Worm (Caenorhabditis elegans): Measurements from ENCODE around the gene ncap-1.
A peak's percentile ranks its signal among the peaks of the same experiment; 100 is the strongest.

ncap-1 gene

ce11 chrII:2925032-2925431 is 5.9 kb upstream of the ncap-1 start:
- TF ChIP-seq blmp-1 (tag; optimal IDR thresholded peaks at IDR 0.05) (no peak), efl-1 (optimal IDR thresholded peaks at IDR 0.05) (no peak), efl-1 (GFP tag; optimal IDR thresholded peaks at IDR 0.05 in 1 of 2) (peak in 1 of 2 experiments; percentile 18)

ce11 chrII:2923617-2924016 is 4.5 kb upstream of the ncap-1 start, which contains the start of gene ZK355.2:
ZK355.2 (plus strand) TSS chrII:2923917.
- TF ChIP-seq mdl-1 (tag; optimal IDR thresholded peaks at IDR 0.05) (no peak), zag-1 (tag; optimal IDR thresholded peaks at IDR 0.05) (no peak), pqm-1 (tag; optimal IDR thresholded peaks at IDR 0.05) (peak; percentile 50)

DNA sequence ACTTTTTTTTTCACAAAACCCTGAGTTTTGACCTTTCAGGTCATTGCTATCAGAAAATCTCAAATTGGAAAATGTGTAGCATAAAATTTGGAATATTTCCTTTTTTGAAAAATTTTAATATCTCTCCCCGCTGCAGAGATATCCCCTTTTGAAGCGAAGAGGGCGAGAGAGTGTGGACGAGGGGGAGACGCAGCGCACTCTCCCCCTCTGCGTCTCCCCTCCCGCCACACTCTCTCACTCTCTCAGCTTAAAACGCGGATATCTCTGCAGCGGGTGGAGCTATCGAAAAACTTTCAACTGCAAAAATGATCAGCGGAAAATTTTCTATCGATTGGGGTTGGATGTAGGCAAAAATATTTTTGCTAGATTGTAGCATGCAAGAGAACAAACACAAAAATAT is 3.7 kb upstream of the ncap-1 start:
- no peak for TF ChIP-seq zag-1 (tag; optimal IDR thresholded peaks at IDR 0.05)
- TF ChIP-seq pqm-1 (tag; optimal IDR thresholded peaks at IDR 0.05) = no peak
- TF ChIP-seq nhr-237 (tag; optimal IDR thresholded peaks at IDR 0.05) = no peak
- TF ChIP-seq nhr-12 (tag; optimal IDR thresholded peaks at IDR 0.05) = no peak

ce11 chrII:2922359-2922758 is 3.2 kb upstream of the ncap-1 start:
- peak in 1 of 2 experiments; percentile 34 for TF ChIP-seq lin-35 (GFP tag; optimal IDR thresholded peaks at IDR 0.05)
- TF ChIP-seq nhr-237 (tag; optimal IDR thresholded peaks at IDR 0.05) = no peak
- peak; percentile 41 for TF ChIP-seq elt-2 (tag; optimal IDR thresholded peaks at IDR 0.05)

- TF ChIP-seq vab-15 (tag; optimal IDR thresholded peaks at IDR 0.05) (no peak), fkh-8 (tag; optimal IDR thresholded peaks at IDR 0.05) (no peak), mep-1 (tag; optimal IDR thresholded peaks at IDR 0.05) (no peak), efl-1 (optimal IDR thresholded peaks at IDR 0.05) (no peak), efl-1 (GFP tag; optimal IDR thresholded peaks at IDR 0.05 in 1 of 2) (no peak), lir-3 (tag; optimal IDR thresholded peaks at IDR 0.05; ENCODE audit: poor library complexity) (no peak), nhr-11 (tag; optimal IDR thresholded peaks at IDR 0.05) (no peak), egl-27 (tag; optimal IDR thresholded peaks at IDR 0.05) (no peak), hpl-2 (GFP tag; optimal IDR thresholded peaks at IDR 0.05) (no peak), elt-3 (tag; optimal IDR thresholded peaks at IDR 0.05) (no peak), unc-62 (GFP tag; optimal IDR thresholded peaks at IDR 0.05) (no peak), blmp-1 (tag; optimal IDR thresholded peaks at IDR 0.05) (no peak), lin-14 (GFP tag; optimal IDR thresholded peaks at IDR 0.05) (no peak), dsc-1 (tag; optimal IDR thresholded peaks at IDR 0.05) (no peak), pax-3 (tag; optimal IDR thresholded peaks at IDR 0.05) (no peak), tlp-1 (tag; optimal IDR thresholded peaks at IDR 0.05) (no peak), sup-37 (GFP tag; optimal IDR thresholded peaks at IDR 0.05) (no peak), C04F5.9 (tag; optimal IDR thresholded peaks at IDR 0.05) (no peak)
These were observed 2.7 kb upstream of the ncap-1 start for ce11 chrII:2921860-2922259.

DNA sequence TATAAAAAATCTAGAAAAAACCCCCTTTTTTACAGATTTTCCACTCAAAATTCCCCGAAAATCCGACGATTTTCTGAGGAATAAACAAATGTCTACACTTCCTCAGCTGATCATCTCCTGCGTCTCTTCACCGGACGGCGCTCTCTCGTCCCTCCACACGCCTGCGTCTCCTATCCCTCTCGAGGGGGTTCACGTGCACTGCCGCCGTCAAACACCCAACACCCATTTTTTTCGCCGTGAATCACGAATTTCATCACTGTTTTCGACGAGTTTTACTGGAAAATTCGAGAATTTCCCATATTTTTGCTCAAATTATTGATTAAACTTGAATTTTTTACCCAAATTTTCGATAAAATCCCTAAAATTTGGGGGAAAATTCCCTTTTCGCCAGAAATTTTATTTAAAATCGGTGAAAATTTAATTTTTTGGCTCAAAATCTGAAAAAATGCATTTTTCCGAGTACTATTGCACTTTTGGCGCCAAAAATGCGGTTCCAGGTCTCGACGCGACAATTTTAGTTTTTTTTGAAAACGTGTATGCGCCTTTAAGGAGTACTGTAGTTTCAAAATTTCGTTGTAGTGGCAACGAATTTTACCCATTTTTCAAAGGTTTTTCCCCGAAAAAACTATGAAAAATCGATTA is 1.8 kb upstream of the ncap-1 start:
- no peak for TF ChIP-seq tlp-1 (tag; optimal IDR thresholded peaks at IDR 0.05)
- TF ChIP-seq ztf-4 (tag; optimal IDR thresholded peaks at IDR 0.05) = no peak
- peak; percentile 21 for TF ChIP-seq nhr-90 (tag; optimal IDR thresholded peaks at IDR 0.05; ENCODE audit: poor library complexity)
- TF ChIP-seq snu-23 (GFP tag; optimal IDR thresholded peaks at IDR 0.05) = peak; percentile 74
- TF ChIP-seq nhr-47 (tag; optimal IDR thresholded peaks at IDR 0.05) = peak; percentile 66
- TF ChIP-seq Y116A8C.19 (tag; optimal IDR thresholded peaks at IDR 0.05; ENCODE audit: borderline replicate concordance) = no peak
- TF ChIP-seq lin-35 (GFP tag; optimal IDR thresholded peaks at IDR 0.05) = peak; percentile 60 to 68
- peak; percentile 22 to 52 (median 44) for TF ChIP-seq dpl-1 (GFP tag; optimal IDR thresholded peaks at IDR 0.05)
- TF ChIP-seq efl-1 (optimal IDR thresholded peaks at IDR 0.05) = peak; percentile 74 to 86
- peak; percentile 62 to 92 for TF ChIP-seq efl-1 (GFP tag; optimal IDR thresholded peaks at IDR 0.05 in 1 of 2)
- no peak for TF ChIP-seq F16B12.6 (tag; optimal IDR thresholded peaks at IDR 0.05)
- no peak for TF ChIP-seq aha-1 (tag; optimal IDR thresholded peaks at IDR 0.05)
- TF ChIP-seq tbx-2 (tag; optimal IDR thresholded peaks at IDR 0.05) = peak; percentile 53
- no peak for TF ChIP-seq nhr-12 (tag; optimal IDR thresholded peaks at IDR 0.05)
- no peak for TF ChIP-seq pqm-1 (tag; optimal IDR thresholded peaks at IDR 0.05)
- no peak for TF ChIP-seq dsc-1 (tag; optimal IDR thresholded peaks at IDR 0.05)
- peak; percentile 36 for TF ChIP-seq snpc-4 (tag; optimal IDR thresholded peaks at IDR 0.05)
- TF ChIP-seq mef-2 (tag; optimal IDR thresholded peaks at IDR 0.05) = no peak
- TF ChIP-seq unc-98 (GFP tag; IDR thresholded peaks at IDR 0.05) = 0 out of 2 replicates have a peak, but pooled peaks have one; percentile 34
- TF ChIP-seq xbp-1 (tag; optimal IDR thresholded peaks at IDR 0.05) = peak; percentile 51
- no peak for TF ChIP-seq aly-2 (tag; optimal IDR thresholded peaks at IDR 0.05)
- TF ChIP-seq jun-1 (tag; optimal IDR thresholded peaks at IDR 0.05) = peak; percentile 49
- no peak for TF ChIP-seq nhr-237 (tag; optimal IDR thresholded peaks at IDR 0.05)
- TF ChIP-seq blmp-1 (tag; optimal IDR thresholded peaks at IDR 0.05) = no peak
- TF ChIP-seq nhr-28 (tag; optimal IDR thresholded peaks at IDR 0.05) = no peak
